Worm (Caenorhabditis elegans): ENCODE data around the gene cnep-1.

DNA sequence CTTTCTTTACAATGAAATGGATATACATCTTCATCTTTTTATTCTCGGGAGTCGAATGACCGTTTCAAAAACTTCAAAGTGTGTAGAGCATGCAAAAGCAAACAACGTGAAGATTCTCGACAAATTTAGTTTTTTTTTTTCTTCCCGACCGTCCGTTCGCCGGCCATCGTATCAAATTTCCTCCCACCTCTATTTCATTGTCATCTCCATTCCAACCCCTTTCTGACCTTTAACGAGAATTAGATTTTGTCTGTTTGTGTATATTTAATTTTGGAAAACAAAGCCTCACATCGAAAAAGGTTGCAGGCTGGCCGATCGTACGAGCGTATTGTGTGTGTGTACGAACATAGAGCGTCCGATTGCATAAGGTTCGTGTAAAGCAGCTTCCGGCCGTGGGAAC lies 11.1 kb upstream of the cnep-1 start, which contains the start of gene C30G12.1:
- TF ChIP-seq ceh-16 (tag; optimal IDR thresholded peaks at IDR 0.05) (no peak), ZK546.5 (tag; optimal IDR thresholded peaks at IDR 0.05) (no peak), lsy-2 (tag; optimal IDR thresholded peaks at IDR 0.05) (no peak), lin-13 (GFP tag; optimal IDR thresholded peaks at IDR 0.05) (no peak), nhr-6 (tag; optimal IDR thresholded peaks at IDR 0.05) (no peak), Y55F3AM.14 (GFP tag; optimal IDR thresholded peaks at IDR 0.05) (no peak), skn-1 (tag; optimal IDR thresholded peaks at IDR 0.05) (no peak), F13H6.1 (tag; optimal IDR thresholded peaks at IDR 0.05) (no peak), ztf-4 (tag; optimal IDR thresholded peaks at IDR 0.05) (no peak)
